Worm (Caenorhabditis elegans) whole organism, late embryonic: ENCODE measurements around the gene F55G11.2.

Experiments
- K09A11.1 ChIP-seq: sonication (generic microtip); optimal IDR thresholded peaks from 2 replicates; lab custom pipeline; 2017; ENCODE audit warnings: antibody characterized with exemption, mild to moderate bottlenecking, missing genetic modification characterization, missing compliant biosample characterization; ENCODE audit not compliant: insufficient read depth
- dmd-4 ChIP-seq: sonication (generic microtip); optimal IDR thresholded peaks from 2 replicates; lab custom pipeline; 2016; ENCODE audit warnings: borderline replicate concordance, missing genetic modification characterization, missing compliant biosample characterization
- fkh-10 ChIP-seq: fragments of 150-350 bp; optimal IDR thresholded peaks from 2 replicates; lab custom pipeline; 2014; ENCODE audit warnings: missing biosample characterization, missing genetic modification reagents, missing genetic modification characterization
- lin-11 ChIP-seq: fragments of 200-800 bp; sonication (Bioruptor generic); optimal IDR thresholded peaks from 2 replicates; lab custom pipeline; 2018; ENCODE audit warnings: mild to moderate bottlenecking, missing genetic modification characterization, missing compliant biosample characterization
- nhr-11 ChIP-seq: fragments of 150-350 bp; optimal IDR thresholded peaks from 2 replicates; lab custom pipeline; 2014; ENCODE audit warnings: missing biosample characterization, missing genetic modification characterization
- npax-4 ChIP-seq: sonication (generic microtip); optimal IDR thresholded peaks from 2 replicates; lab custom pipeline; 2016; ENCODE audit warnings: missing genetic modification characterization, missing compliant biosample characterization
- sox-4 ChIP-seq: sonication (generic microtip); optimal IDR thresholded peaks from 2 replicates; lab custom pipeline; 2017; ENCODE audit warnings: mild to moderate bottlenecking, missing genetic modification characterization, inconsistent platforms, missing compliant biosample characterization

- TF ChIP-seq sox-4 (tag; lab: Kevin White, UChicago) = no peak
- TF ChIP-seq dmd-4 (tag; lab: Kevin White, UChicago) = no peak
- TF ChIP-seq npax-4 (tag; lab: Kevin White, UChicago) = no peak
- TF ChIP-seq K09A11.1 (tag; lab: Kevin White, UChicago) = no peak
- no peak for TF ChIP-seq nhr-11
- no peak for TF ChIP-seq lin-11 (tag; lab: Kevin White, UChicago)
- TF ChIP-seq fkh-10 (GFP tag; lab: Kevin White, UChicago) = no peak
These were observed 32.8 kb downstream of the F55G11.2 start, which contains the start of the genes cld-1 and dod-21 for ce11 chrIV:12936221-12936776.
